Fruit fly (Drosophila melanogaster) whole organism: ENCODE results near the gene CG1824.

ENCODE experiments used
- CG8478 ChIP-seq: fragments of >200 bp; optimal IDR thresholded peaks from 2 replicates; lab custom pipeline; 2018; ENCODE audit warnings: inconsistent platforms
- Dll ChIP-seq: fragments of >200 bp; optimal IDR thresholded peaks from 2 replicates; lab custom pipeline; 2017
- EcR ChIP-seq, 2 experiments: fragments of >200 bp; optimal IDR thresholded peaks; 2 replicates each; lab custom pipeline; 2017; ENCODE audit warnings: missing biosample characterization in 2 of 2, missing genetic modification characterization in 2 of 2, missing genetic modification reagents in 2 of 2
- pan ChIP-seq: fragments of >200 bp; optimal IDR thresholded peaks from 2 replicates; lab custom pipeline; 2017
- psq ChIP-seq: fragments of >200 bp; optimal IDR thresholded peaks from 2 replicates; lab custom pipeline; 2017
- usp ChIP-seq: fragments of >200 bp; optimal IDR thresholded peaks from 2 replicates; lab custom pipeline; 2017; ENCODE audit warnings: missing biosample characterization, missing genetic modification characterization, mixed read lengths

- no peak for TF ChIP-seq EcR (GFP tag; optimal IDR thresholded peaks at IDR 0.05; lab: Kevin White, UChicago)
- TF ChIP-seq Dll: no peak
- no peak for TF ChIP-seq CG8478 (lab: Kevin White, UChicago)
- no peak for TF ChIP-seq psq (lab: Kevin White, UChicago)
- TF ChIP-seq pan: no peak
- no peak for TF ChIP-seq usp (GFP tag; lab: Kevin White, UChicago)
Measured at dm6 chrX:12583870-12584390, 11.5 kb downstream of the CG1824 start.
